Fruit fly (Drosophila melanogaster) whole organism, adult: ENCODE measurements around the gene CG31301.

Experiments used
- CG11617 ChIP-seq: fragments of 200-800 bp; sonication (Bioruptor generic); optimal IDR thresholded peaks from 2 replicates; lab custom pipeline; 2017; ENCODE audit warnings: mild to moderate bottlenecking, missing biosample characterization, missing genetic modification reagents, missing genetic modification characterization
- CG12768 ChIP-seq: fragments of 200-800 bp; sonication (Bioruptor generic); optimal IDR thresholded peaks from 2 replicates; lab custom pipeline; 2017; ENCODE audit warnings: missing biosample characterization, missing genetic modification characterization, mild to moderate bottlenecking, moderate library complexity, missing genetic modification reagents
- CG14711 ChIP-seq: fragments of 200-800 bp; sonication (Bioruptor generic); optimal IDR thresholded peaks from 2 replicates; lab custom pipeline; 2018; ENCODE audit warnings: missing biosample characterization, mild to moderate bottlenecking, missing genetic modification characterization, moderate library complexity
- CG1620 ChIP-seq: fragments of 200-800 bp; sonication (Bioruptor generic); optimal IDR thresholded peaks from 2 replicates; lab custom pipeline; 2016; ENCODE audit warnings: missing biosample characterization, missing genetic modification characterization
- CG33017 ChIP-seq: fragments of 200-800 bp; sonication (Bioruptor generic); optimal IDR thresholded peaks from 2 replicates; lab custom pipeline; 2018; ENCODE audit warnings: missing biosample characterization, mild to moderate bottlenecking, missing genetic modification characterization, moderate library complexity
- CG5204 ChIP-seq: fragments of 200-800 bp; sonication (Bioruptor generic); optimal IDR thresholded peaks from 2 replicates; lab custom pipeline; 2016; ENCODE audit warnings: missing biosample characterization, missing genetic modification characterization
- CG7045 ChIP-seq: fragments of 200-800 bp; sonication (Bioruptor generic); optimal IDR thresholded peaks from 2 replicates; lab custom pipeline; 2017; ENCODE audit warnings: missing biosample characterization, mild to moderate bottlenecking, missing genetic modification characterization
- Hr96 ChIP-seq: fragments of 200-800 bp; sonication (Bioruptor generic); optimal IDR thresholded peaks from 2 replicates; lab custom pipeline; 2016; ENCODE audit warnings: missing biosample characterization, missing genetic modification characterization
- bab1 ChIP-seq: fragments of 200-800 bp; sonication (Bioruptor generic); optimal IDR thresholded peaks from 3 replicates; lab custom pipeline; 2019; ENCODE audit warnings: missing biosample characterization, mild to moderate bottlenecking, missing genetic modification characterization, moderate library complexity
- cic ChIP-seq: fragments of 200-800 bp; sonication (Bioruptor generic); optimal IDR thresholded peaks from 2 replicates; lab custom pipeline; 2017; ENCODE audit warnings: missing biosample characterization, mild to moderate bottlenecking, missing genetic modification characterization, moderate library complexity
- cnc ChIP-seq, 2 experiments: fragments of >200 bp; optimal IDR thresholded peaks; 2 replicates each; lab custom pipeline; 2017
- ovo ChIP-seq: fragments of 200-800 bp; sonication (Bioruptor generic); optimal IDR thresholded peaks from 2 replicates; lab custom pipeline; 2016; ENCODE audit warnings: missing biosample characterization, missing genetic modification characterization
- tj ChIP-seq: fragments of 200-800 bp; sonication (Bioruptor generic); optimal IDR thresholded peaks from 3 replicates; lab custom pipeline; 2017; ENCODE audit warnings: missing biosample characterization, mild to moderate bottlenecking, missing genetic modification characterization, moderate library complexity
- toe ChIP-seq: fragments of 200-800 bp; sonication (Bioruptor generic); optimal IDR thresholded peaks from 2 replicates; lab custom pipeline; 2016; ENCODE audit warnings: missing biosample characterization, missing genetic modification characterization

DNA sequence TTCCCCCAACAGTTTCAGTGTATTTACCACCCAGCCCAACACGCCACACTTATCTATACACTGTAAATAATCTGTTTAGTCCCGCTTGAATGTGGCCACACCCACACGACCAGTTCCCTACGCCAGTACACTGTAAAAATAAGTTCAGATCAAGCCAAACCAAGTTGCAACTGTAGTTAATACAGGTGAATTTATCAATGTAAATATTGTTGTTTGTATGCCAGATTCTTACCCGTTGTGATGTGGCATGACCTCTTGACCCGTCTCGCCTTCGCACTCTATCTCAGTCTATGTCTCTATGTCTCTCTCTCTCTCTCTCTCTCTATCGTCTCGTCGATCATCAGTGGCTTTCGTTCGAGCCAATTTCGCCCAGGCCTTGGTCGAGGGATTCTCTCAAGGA lies 32.2 kb upstream of the CG31301 start:
- TF ChIP-seq Hr96 (GFP tag; lab: Kevin White, UChicago) (no peak), CG1620 (GFP tag; lab: Kevin White, UChicago) (no peak), CG5204 (no peak), CG14711 (tag; lab: Kevin White, UChicago) (no peak), tj (GFP tag; lab: Kevin White, UChicago) (no peak), CG12768 (no peak), cnc (optimal IDR thresholded peaks at IDR 0.05; lab: Kevin White, UChicago) (no peak), bab1 (GFP tag; lab: Kevin White, UChicago) (no peak), CG11617 (GFP tag; lab: Kevin White, UChicago) (no peak), toe (no peak), CG7045 (no peak), cic (GFP tag; lab: Kevin White, UChicago) (no peak), ovo (GFP tag; lab: Kevin White, UChicago) (no peak), CG33017 (tag; lab: Kevin White, UChicago) (no peak)
